Fruit fly (Drosophila melanogaster): ENCODE data around the gene Neto.
A peak's percentile ranks its signal among the peaks of the same experiment; 100 is the strongest.

Gene Neto

DNA sequence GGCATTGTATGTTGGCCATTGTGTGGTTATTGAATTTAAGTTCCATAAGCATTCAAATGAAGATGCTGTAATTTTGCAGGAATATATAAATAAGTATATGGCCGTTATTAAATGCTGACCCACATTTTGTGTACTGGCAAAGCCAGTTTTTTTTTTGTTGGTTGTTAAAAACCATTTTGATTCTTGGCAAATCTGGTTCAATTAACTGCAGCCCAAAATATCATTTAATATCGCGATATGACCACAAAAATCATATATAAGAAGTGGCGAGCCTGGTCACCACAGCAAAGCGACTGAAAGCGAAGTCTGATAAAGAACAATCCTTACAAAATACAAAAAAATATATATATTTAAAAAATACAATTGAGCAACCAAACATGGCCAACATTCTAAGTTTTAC lies 110.5 kb downstream of the Neto start, which contains the start of gene CG32631:
CG32631 (plus strand) TSS at position 301 of the 400 bp plus-strand sequence.
- TF ChIP-seq Vsx2 (GFP tag; optimal IDR thresholded peaks at IDR 0.05; ENCODE audit: partially characterized antibody) (no peak), CG9705 (GFP tag; optimal IDR thresholded peaks at IDR 0.05) (no peak), dsf (GFP tag; optimal IDR thresholded peaks at IDR 0.05; ENCODE audit: borderline replicate concordance) (no peak)

DNA sequence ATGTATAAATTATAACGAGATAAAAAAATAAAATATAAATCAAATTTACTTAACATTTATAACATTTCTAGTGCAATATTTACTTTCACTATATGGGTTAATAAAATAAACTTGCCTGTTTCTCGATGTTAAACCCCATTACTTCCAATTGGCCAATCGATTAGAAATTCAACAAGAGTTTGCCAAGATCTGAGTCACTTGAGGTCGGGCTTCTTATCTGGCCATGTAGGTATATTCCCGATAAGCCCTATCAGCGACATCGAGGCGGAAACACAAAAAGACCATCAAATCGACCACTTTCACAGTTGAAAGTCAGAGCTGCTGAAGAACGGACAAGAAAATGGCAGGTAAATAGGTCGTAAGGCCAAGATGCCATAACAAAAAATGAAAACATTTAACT lies 115.7 kb downstream of the Neto start, which contains the start of gene CG32633:
CG32633 (plus strand) TSS at position 301 of the 400 bp plus-strand sequence.
- TF ChIP-seq fru (GFP tag; optimal IDR thresholded peaks at IDR 0.05) (peak; percentile 33), woc (GFP tag; optimal IDR thresholded peaks at IDR 0.05) (no peak)

DNA sequence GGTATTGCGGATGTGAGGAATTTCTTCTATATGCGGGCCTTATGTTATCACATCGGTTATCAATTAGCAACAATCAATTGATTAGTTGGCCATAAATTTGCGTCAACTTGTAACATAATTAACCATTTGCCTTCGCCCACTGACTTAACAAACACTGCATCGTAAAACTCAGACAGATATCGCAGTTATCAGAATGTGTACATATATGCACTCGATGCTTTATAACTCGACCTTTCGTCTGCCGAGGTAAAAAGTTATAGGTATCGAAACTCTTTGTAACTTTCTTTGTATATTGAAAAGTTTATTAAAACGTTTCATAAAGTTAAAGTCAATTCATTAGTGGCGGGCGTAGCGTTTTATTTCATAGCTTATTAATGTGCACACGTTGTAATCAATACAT lies 117.3 kb downstream of the Neto start:
- TF ChIP-seq OdsH (GFP tag; optimal IDR thresholded peaks at IDR 0.05): no peak

dm6 chrX:13563483-13564443 lies 118.1 kb downstream of the Neto start, which contains the start of the genes CG46311 and Tpst:
Gene CG46311, plus strand, starts transcription at chrX:13563823.
Gene Tpst, plus strand, starts transcription at chrX:13563823.
- TF ChIP-seq br (GFP tag; optimal IDR thresholded peaks at IDR 0.05): peak; percentile 35
- TF ChIP-seq sage (GFP tag; optimal IDR thresholded peaks at IDR 0.05): no peak
- no peak for TF ChIP-seq Abd-B (GFP tag; optimal IDR thresholded peaks at IDR 0.05)
- TF ChIP-seq rgr (GFP tag; optimal IDR thresholded peaks at IDR 0.05): peak; percentile 46
- TF ChIP-seq Hr83 (GFP tag; optimal IDR thresholded peaks at IDR 0.05; ENCODE audit: poor library complexity, severe bottlenecking): peak; percentile 9
- TF ChIP-seq Dfd (GFP tag; optimal IDR thresholded peaks at IDR 0.05): no peak
- peak; percentile 28 for TF ChIP-seq ey (GFP tag; optimal IDR thresholded peaks at IDR 0.05)
- peak; percentile 49 for TF ChIP-seq Sp1 (GFP tag; optimal IDR thresholded peaks at IDR 0.05)
- no peak for TF ChIP-seq Vsx2 (GFP tag; optimal IDR thresholded peaks at IDR 0.05; ENCODE audit: partially characterized antibody)
- no peak for TF ChIP-seq usp (GFP tag; optimal IDR thresholded peaks at IDR 0.05)
- TF ChIP-seq OdsH (GFP tag; optimal IDR thresholded peaks at IDR 0.05): peak; percentile 53
- no peak for TF ChIP-seq CG32264 (GFP tag; optimal IDR thresholded peaks at IDR 0.05)
- peak; percentile 24 for TF ChIP-seq sv (GFP tag; optimal IDR thresholded peaks at IDR 0.05)
- no peak for TF ChIP-seq dmrt93B (GFP tag; optimal IDR thresholded peaks at IDR 0.05)
- TF ChIP-seq HLH106 (tag; optimal IDR thresholded peaks at IDR 0.05): peak; percentile 43
- no peak for TF ChIP-seq CrebA (GFP tag; optimal IDR thresholded peaks at IDR 0.05; ENCODE audit: borderline replicate concordance)
- peak; percentile 71 for TF ChIP-seq Myc (optimal IDR thresholded peaks at IDR 0.05)
- TF ChIP-seq foxo (GFP tag; optimal IDR thresholded peaks at IDR 0.05): peak in 1 of 2 experiments; percentile 71
- peak; percentile 47 for TF ChIP-seq tai (GFP tag; optimal IDR thresholded peaks at IDR 0.05)
- peak; percentile 54 for TF ChIP-seq h (GFP tag; optimal IDR thresholded peaks at IDR 0.05)
- peak; percentile 1 for TF ChIP-seq Jra (GFP tag; optimal IDR thresholded peaks at IDR 0.05)
- TF ChIP-seq CG9705 (GFP tag; optimal IDR thresholded peaks at IDR 0.05): peak; percentile 22
- peak; percentile 41 for TF ChIP-seq psq (GFP tag; optimal IDR thresholded peaks at IDR 0.05)
- no peak for TF ChIP-seq dl (GFP tag; optimal IDR thresholded peaks at IDR 0.05; ENCODE audit: insufficient read depth in 1 of 2, partially characterized antibody in 2 of 2)
- no peak for TF ChIP-seq N (GFP tag; optimal IDR thresholded peaks at IDR 0.05)
- no peak for TF ChIP-seq woc (GFP tag; optimal IDR thresholded peaks at IDR 0.05)
- TF ChIP-seq jim (GFP tag; optimal IDR thresholded peaks at IDR 0.05): no peak
- TF ChIP-seq lola (GFP tag; optimal IDR thresholded peaks at IDR 0.05): no peak
- no peak for TF ChIP-seq Rel (GFP tag; optimal IDR thresholded peaks at IDR 0.05)
- TF ChIP-seq Rel (tag; optimal IDR thresholded peaks at IDR 0.05): peak; percentile 50
- peak; percentile 40 for TF ChIP-seq fru (GFP tag; optimal IDR thresholded peaks at IDR 0.05)
- no peak for TF ChIP-seq brk (GFP tag; optimal IDR thresholded peaks at IDR 0.05)
- TF ChIP-seq dsf (GFP tag; optimal IDR thresholded peaks at IDR 0.05; ENCODE audit: borderline replicate concordance): no peak
- TF ChIP-seq Hnf4 (GFP tag; optimal IDR thresholded peaks at IDR 0.05): peak; percentile 48
- peak; percentile 44 for TF ChIP-seq Dif (GFP tag; optimal IDR thresholded peaks at IDR 0.05; ENCODE audit: partially characterized antibody)
- TF ChIP-seq Hr78 (GFP tag; optimal IDR thresholded peaks at IDR 0.05): no peak
- TF ChIP-seq Mio (GFP tag; optimal IDR thresholded peaks at IDR 0.05): no peak
